Worm (Caenorhabditis elegans) whole organism, L2 larva: Measurements from ENCODE around the gene hpo-10.

Experiments used
- C34F6.9 ChIP-seq: fragments of 150-350 bp; optimal IDR thresholded peaks from 2 replicates; lab custom pipeline; 2014; ENCODE audit warnings: missing biosample characterization, missing genetic modification characterization
- F13H6.1 ChIP-seq: sonication (generic microtip); optimal IDR thresholded peaks from 2 replicates; lab custom pipeline; 2016; ENCODE audit warnings: missing genetic modification characterization, missing compliant biosample characterization
- R02D3.7 ChIP-seq: fragments of 150-350 bp; optimal IDR thresholded peaks from 2 replicates; lab custom pipeline; 2014; ENCODE audit warnings: missing biosample characterization, missing genetic modification characterization
- alr-1 ChIP-seq: fragments of 150-350 bp; optimal IDR thresholded peaks from 2 replicates; lab custom pipeline; 2014; ENCODE audit warnings: missing biosample characterization, missing genetic modification characterization
- ama-1 ChIP-seq: fragments of 150-350 bp; optimal IDR thresholded peaks from 2 replicates; lab custom pipeline; 2018; ENCODE audit warnings: inconsistent platforms
- blmp-1 ChIP-seq: sonication (generic microtip); optimal IDR thresholded peaks from 2 replicates; lab custom pipeline; 2017; ENCODE audit warnings: missing genetic modification characterization, mild to moderate bottlenecking, missing compliant biosample characterization, antibody characterized with exemption, moderate library complexity; ENCODE audit not compliant: insufficient read depth
- ceh-16 ChIP-seq: fragments of 150-350 bp; optimal IDR thresholded peaks from 2 replicates; lab custom pipeline; 2014; ENCODE audit warnings: missing biosample characterization, missing genetic modification characterization
- ceh-82 ChIP-seq: fragments of 150-350 bp; optimal IDR thresholded peaks from 2 replicates; lab custom pipeline; 2014; ENCODE audit warnings: missing biosample characterization, missing genetic modification characterization
- crh-2 ChIP-seq: sonication (generic microtip); optimal IDR thresholded peaks from 2 replicates; lab custom pipeline; 2017; ENCODE audit warnings: missing biosample characterization, missing genetic modification characterization
- dmd-4 ChIP-seq: sonication (generic microtip); optimal IDR thresholded peaks from 2 replicates; lab custom pipeline; 2017; ENCODE audit warnings: missing biosample characterization, missing genetic modification characterization
- elt-3 ChIP-seq: sonication (generic microtip); optimal IDR thresholded peaks from 2 replicates; lab custom pipeline; 2017; ENCODE audit warnings: missing biosample characterization, missing genetic modification characterization
- fos-1 ChIP-seq: fragments of 150-350 bp; optimal IDR thresholded peaks from 2 replicates; lab custom pipeline; 2014; ENCODE audit warnings: missing biosample characterization, missing genetic modification characterization
- gmeb-1 ChIP-seq: fragments of 150-350 bp; optimal IDR thresholded peaks from 2 replicates; lab custom pipeline; 2014; ENCODE audit warnings: missing biosample characterization, missing genetic modification characterization
- lin-11 ChIP-seq: fragments of 150-350 bp; sonication (generic microtip); optimal IDR thresholded peaks from 2 replicates; lab custom pipeline; 2014; ENCODE audit warnings: missing biosample characterization, missing genetic modification characterization, inconsistent platforms, mixed read lengths
- lin-13 ChIP-seq: fragments of 150-350 bp; optimal IDR thresholded peaks from 2 replicates; lab custom pipeline; 2014; ENCODE audit warnings: missing biosample characterization, missing genetic modification reagents, missing genetic modification characterization
- lin-39 ChIP-seq: fragments of 150-350 bp; optimal IDR thresholded peaks from 2 replicates; lab custom pipeline; 2014; ENCODE audit warnings: missing biosample characterization, missing genetic modification reagents, missing genetic modification characterization
- lsy-2 ChIP-seq, 2 experiments: fragments of 150-350 bp in 1 of 2; sonication (generic microtip) in 1 of 2; optimal IDR thresholded peaks; 2 replicates each; lab custom pipeline; 2014 to 2017; ENCODE audit warnings: missing biosample characterization in 2 of 2, missing genetic modification characterization in 2 of 2
- nhr-11 ChIP-seq: fragments of 150-350 bp; optimal IDR thresholded peaks from 2 replicates; lab custom pipeline; 2014; ENCODE audit warnings: missing biosample characterization, missing genetic modification characterization
- nhr-12 ChIP-seq: fragments of 150-350 bp; optimal IDR thresholded peaks from 2 replicates; lab custom pipeline; 2014; ENCODE audit warnings: missing biosample characterization, missing genetic modification characterization
- nhr-129 ChIP-seq: fragments of 150-350 bp; optimal IDR thresholded peaks from 2 replicates; lab custom pipeline; 2014; ENCODE audit warnings: missing biosample characterization, missing genetic modification characterization
- nhr-21 ChIP-seq: fragments of 150-350 bp; optimal IDR thresholded peaks from 2 replicates; lab custom pipeline; 2014; ENCODE audit warnings: missing biosample characterization, missing genetic modification characterization
- nhr-23 ChIP-seq: fragments of 150-350 bp; optimal IDR thresholded peaks from 2 replicates; lab custom pipeline; 2014; ENCODE audit warnings: missing biosample characterization, missing genetic modification reagents, missing genetic modification characterization
- nhr-237 ChIP-seq: fragments of 150-350 bp; optimal IDR thresholded peaks from 2 replicates; lab custom pipeline; 2014; ENCODE audit warnings: missing biosample characterization, missing genetic modification characterization
- nhr-25 ChIP-seq: fragments of 150-350 bp; sonication (generic microtip); optimal IDR thresholded peaks from 3 replicates; lab custom pipeline; 2014; ENCODE audit warnings: missing biosample characterization, missing genetic modification characterization
- nhr-6 ChIP-seq: fragments of 150-350 bp; optimal IDR thresholded peaks from 2 replicates; lab custom pipeline; 2014; ENCODE audit warnings: missing biosample characterization, missing genetic modification characterization
- nhr-77 ChIP-seq: fragments of 150-350 bp; optimal IDR thresholded peaks from 2 replicates; lab custom pipeline; 2014; ENCODE audit warnings: missing biosample characterization, missing genetic modification characterization
- peb-1 ChIP-seq: fragments of 150-350 bp; optimal IDR thresholded peaks from 2 replicates; lab custom pipeline; 2014; ENCODE audit warnings: missing biosample characterization, missing genetic modification characterization
- sem-4 ChIP-seq: fragments of 150-350 bp; optimal IDR thresholded peaks from 2 replicates; lab custom pipeline; 2014; ENCODE audit warnings: missing biosample characterization, missing genetic modification reagents, missing genetic modification characterization
- skn-1 ChIP-seq: sonication (generic microtip); optimal IDR thresholded peaks from 2 replicates; lab custom pipeline; 2017; ENCODE audit warnings: missing biosample characterization, missing genetic modification characterization
- sma-3 ChIP-seq: sonication (generic microtip); optimal IDR thresholded peaks from 2 replicates; lab custom pipeline; 2016; ENCODE audit warnings: missing genetic modification reagents, missing genetic modification characterization, missing compliant biosample characterization
- snpc-4 ChIP-seq: fragments of 150-350 bp; optimal IDR thresholded peaks from 2 replicates; lab custom pipeline; 2014; ENCODE audit warnings: missing biosample characterization, missing genetic modification characterization
- unc-55 ChIP-seq: fragments of 150-350 bp; sonication (generic microtip); optimal IDR thresholded peaks from 3 replicates; lab custom pipeline; 2014; ENCODE audit warnings: missing biosample characterization, missing genetic modification reagents, missing genetic modification characterization
- unc-62 ChIP-seq: fragments of 150-350 bp; optimal IDR thresholded peaks from 2 replicates; lab custom pipeline; 2014; ENCODE audit warnings: missing biosample characterization, missing genetic modification reagents, missing genetic modification characterization
- zag-1 ChIP-seq: fragments of 150-350 bp; optimal IDR thresholded peaks from 2 replicates; lab custom pipeline; 2014; ENCODE audit warnings: missing biosample characterization, missing genetic modification characterization
- ztf-1 ChIP-seq: fragments of 200-800 bp; sonication (Bioruptor generic); conservative IDR thresholded peaks from 2 replicates; pipeline ENCODE4 v1.3.6; 2022; ENCODE audit warnings: missing genetic modification characterization, missing compliant biosample characterization
- ztf-4 ChIP-seq: fragments of 150-350 bp; optimal IDR thresholded peaks from 2 replicates; lab custom pipeline; 2014; ENCODE audit warnings: missing biosample characterization, missing genetic modification characterization

Gene hpo-10

ce11 chrIII:5900709-5901108, 21.4 kb downstream of the hpo-10 start:
- no peak for TF ChIP-seq nhr-11 (tag; lab: Kevin White, UChicago)
- TF ChIP-seq F13H6.1 (tag; lab: Kevin White, UChicago) = no peak
- no peak for TF ChIP-seq ceh-82 (tag; lab: Kevin White, UChicago)
- peak; percentile 77 for TF ChIP-seq nhr-129 (tag; lab: Kevin White, UChicago)
- TF ChIP-seq peb-1 (tag; lab: Kevin White, UChicago) = no peak
- TF ChIP-seq alr-1 = no peak
- TF ChIP-seq R02D3.7 = no peak
- TF ChIP-seq lin-13 (GFP tag; lab: Kevin White, UChicago) = no peak
- no peak for TF ChIP-seq lsy-2 (tag; optimal IDR thresholded peaks at IDR 0.05; lab: Kevin White, UChicago)
- no peak for TF ChIP-seq ama-1 (lab: Kevin White, UChicago)
- no peak for TF ChIP-seq unc-62 (GFP tag; lab: Kevin White, UChicago)
- no peak for TF ChIP-seq ztf-1 (GFP tag; lab: Robert Waterston, UW)
- TF ChIP-seq elt-3 (tag; lab: Kevin White, UChicago) = no peak
- no peak for TF ChIP-seq nhr-21
- peak; percentile 69 for TF ChIP-seq fos-1 (tag; lab: Kevin White, UChicago)

- TF ChIP-seq peb-1 (tag; lab: Kevin White, UChicago) (no peak), lin-39 (no peak), ztf-4 (tag; lab: Kevin White, UChicago) (no peak), nhr-23 (tag; lab: Kevin White, UChicago) (no peak), lin-11 (tag; lab: Kevin White, UChicago) (no peak)
Measured at ce11 chrIII:5902558-5902957, 23.3 kb downstream of the hpo-10 start.

- peak; percentile 39 for TF ChIP-seq nhr-129 (tag; lab: Kevin White, UChicago)
- TF ChIP-seq ama-1 (lab: Kevin White, UChicago) = peak; percentile 21
- TF ChIP-seq peb-1 (tag; lab: Kevin White, UChicago) = no peak
- TF ChIP-seq lin-39 = no peak
- peak; percentile 3 for TF ChIP-seq crh-2 (tag; lab: Kevin White, UChicago)
- TF ChIP-seq gmeb-1 (tag; lab: Kevin White, UChicago) = peak; percentile 5
- peak; percentile 37 for TF ChIP-seq C34F6.9 (tag; lab: Kevin White, UChicago)
- peak; percentile 39 for TF ChIP-seq unc-55 (GFP tag; lab: Kevin White, UChicago)
- no peak for TF ChIP-seq R02D3.7
- TF ChIP-seq F13H6.1 (tag; lab: Kevin White, UChicago) = peak; percentile 34
- peak in 1 of 2 experiments; percentile 44 for TF ChIP-seq lsy-2 (tag; optimal IDR thresholded peaks at IDR 0.05; lab: Kevin White, UChicago)
Measured at ce11 chrIII:5906059-5906458, 26.8 kb downstream of the hpo-10 start, which contains the start of gene dpff-1. TSS of gene dpff-1 (minus strand) at chrIII:5906346.

ce11 chrIII:5906749-5907148, 27.5 kb downstream of the hpo-10 start, which contains the start of gene erd-2.2:
TSS of gene erd-2.2 (plus strand) at chrIII:5907049.
- TF ChIP-seq unc-62 (GFP tag; lab: Kevin White, UChicago) = no peak
- no peak for TF ChIP-seq lsy-2 (tag; optimal IDR thresholded peaks at IDR 0.05; lab: Kevin White, UChicago)
- TF ChIP-seq R02D3.7 = no peak
- TF ChIP-seq sma-3 (GFP tag; lab: Kevin White, UChicago) = no peak
- no peak for TF ChIP-seq lin-13 (GFP tag; lab: Kevin White, UChicago)
- TF ChIP-seq ceh-16 (tag; lab: Kevin White, UChicago) = no peak
- no peak for TF ChIP-seq lin-39
- TF ChIP-seq zag-1 = no peak
- TF ChIP-seq ztf-1 (GFP tag; lab: Robert Waterston, UW) = no peak
- no peak for TF ChIP-seq nhr-6
- TF ChIP-seq alr-1 = no peak
- no peak for TF ChIP-seq nhr-11 (tag; lab: Kevin White, UChicago)
- TF ChIP-seq dmd-4 (tag; lab: Kevin White, UChicago) = no peak
- TF ChIP-seq nhr-25 (tag; lab: Kevin White, UChicago) = no peak
- TF ChIP-seq nhr-21 = no peak
- TF ChIP-seq nhr-23 (tag; lab: Kevin White, UChicago) = no peak
- no peak for TF ChIP-seq nhr-129 (tag; lab: Kevin White, UChicago)
- TF ChIP-seq, all 48 proteins: peak for 0

ce11 chrIII:5908408-5908807, 29.1 kb downstream of the hpo-10 start, which contains the start of gene C28H8.3:
TSS of gene C28H8.3 (plus strand) at chrIII:5908700.
- TF ChIP-seq fos-1 (tag; lab: Kevin White, UChicago) (no peak), nhr-237 (tag; lab: Kevin White, UChicago) (no peak), F13H6.1 (tag; lab: Kevin White, UChicago) (no peak), blmp-1 (tag; lab: Kevin White, UChicago) (no peak), skn-1 (tag; lab: Kevin White, UChicago) (no peak), C34F6.9 (tag; lab: Kevin White, UChicago) (no peak), lin-39 (no peak), ceh-82 (tag; lab: Kevin White, UChicago) (no peak), sem-4 (tag; lab: Kevin White, UChicago) (no peak), ceh-16 (tag; lab: Kevin White, UChicago) (no peak), nhr-12 (tag; lab: Kevin White, UChicago) (no peak), lsy-2 (tag; optimal IDR thresholded peaks at IDR 0.05; lab: Kevin White, UChicago) (no peak), unc-62 (GFP tag; lab: Kevin White, UChicago) (no peak), nhr-77 (tag; lab: Kevin White, UChicago) (no peak), snpc-4 (tag; lab: Kevin White, UChicago) (no peak)
